Worm (Caenorhabditis elegans) whole organism, L2 larva: Measurements from ENCODE around the gene C04A11.1.

Experiments
- C34F6.9 ChIP-seq: fragments of 150-350 bp; optimal IDR thresholded peaks from 2 replicates; lab custom pipeline; 2014; ENCODE audit warnings: missing biosample characterization, missing genetic modification characterization
- F13H6.1 ChIP-seq: sonication (generic microtip); optimal IDR thresholded peaks from 2 replicates; lab custom pipeline; 2016; ENCODE audit warnings: missing genetic modification characterization, missing compliant biosample characterization
- R02D3.7 ChIP-seq: fragments of 150-350 bp; optimal IDR thresholded peaks from 2 replicates; lab custom pipeline; 2014; ENCODE audit warnings: missing biosample characterization, missing genetic modification characterization
- Y55F3AM.14 ChIP-seq: fragments of 200-800 bp; sonication (Bioruptor generic); optimal IDR thresholded peaks from 2 replicates; lab custom pipeline; 2018; ENCODE audit warnings: mild to moderate bottlenecking, missing genetic modification characterization, missing compliant biosample characterization
- ZK546.5 ChIP-seq: sonication (generic microtip); optimal IDR thresholded peaks from 2 replicates; lab custom pipeline; 2017; ENCODE audit warnings: missing biosample characterization, missing genetic modification characterization
- aly-2 ChIP-seq: fragments of 150-350 bp; optimal IDR thresholded peaks from 2 replicates; lab custom pipeline; 2014; ENCODE audit warnings: missing biosample characterization, missing genetic modification characterization
- blmp-1 ChIP-seq: sonication (generic microtip); optimal IDR thresholded peaks from 2 replicates; lab custom pipeline; 2017; ENCODE audit warnings: missing genetic modification characterization, mild to moderate bottlenecking, missing compliant biosample characterization, antibody characterized with exemption, moderate library complexity; ENCODE audit not compliant: insufficient read depth
- ceh-16 ChIP-seq: fragments of 150-350 bp; optimal IDR thresholded peaks from 2 replicates; lab custom pipeline; 2014; ENCODE audit warnings: missing biosample characterization, missing genetic modification characterization
- ceh-82 ChIP-seq: fragments of 150-350 bp; optimal IDR thresholded peaks from 2 replicates; lab custom pipeline; 2014; ENCODE audit warnings: missing biosample characterization, missing genetic modification characterization
- crh-2 ChIP-seq: sonication (generic microtip); optimal IDR thresholded peaks from 2 replicates; lab custom pipeline; 2017; ENCODE audit warnings: missing biosample characterization, missing genetic modification characterization
- dmd-4 ChIP-seq: sonication (generic microtip); optimal IDR thresholded peaks from 2 replicates; lab custom pipeline; 2017; ENCODE audit warnings: missing biosample characterization, missing genetic modification characterization
- egl-27 ChIP-seq: sonication (generic microtip); optimal IDR thresholded peaks from 3 replicates; lab custom pipeline; 2017; ENCODE audit warnings: missing biosample characterization, missing genetic modification reagents, missing genetic modification characterization
- elt-1 ChIP-seq: fragments of 150-350 bp; optimal IDR thresholded peaks from 2 replicates; lab custom pipeline; 2014; ENCODE audit warnings: missing biosample characterization, missing genetic modification characterization
- elt-3 ChIP-seq: sonication (generic microtip); optimal IDR thresholded peaks from 2 replicates; lab custom pipeline; 2017; ENCODE audit warnings: missing biosample characterization, missing genetic modification characterization
- fos-1 ChIP-seq: fragments of 150-350 bp; optimal IDR thresholded peaks from 2 replicates; lab custom pipeline; 2014; ENCODE audit warnings: missing biosample characterization, missing genetic modification characterization
- gmeb-1 ChIP-seq: fragments of 150-350 bp; optimal IDR thresholded peaks from 2 replicates; lab custom pipeline; 2014; ENCODE audit warnings: missing biosample characterization, missing genetic modification characterization
- lin-11 ChIP-seq: fragments of 150-350 bp; sonication (generic microtip); optimal IDR thresholded peaks from 2 replicates; lab custom pipeline; 2014; ENCODE audit warnings: missing biosample characterization, missing genetic modification characterization, inconsistent platforms, mixed read lengths
- lin-13 ChIP-seq: fragments of 150-350 bp; optimal IDR thresholded peaks from 2 replicates; lab custom pipeline; 2014; ENCODE audit warnings: missing biosample characterization, missing genetic modification reagents, missing genetic modification characterization
- lsy-2 ChIP-seq, 2 experiments: fragments of 150-350 bp in 1 of 2; sonication (generic microtip) in 1 of 2; optimal IDR thresholded peaks; 2 replicates each; lab custom pipeline; 2014 to 2017; ENCODE audit warnings: missing biosample characterization in 2 of 2, missing genetic modification characterization in 2 of 2
- mab-5 ChIP-seq: fragments of 150-350 bp; optimal IDR thresholded peaks from 2 replicates; lab custom pipeline; 2014; ENCODE audit warnings: missing biosample characterization, missing genetic modification characterization
- mbf-1 ChIP-seq: sonication (generic microtip); optimal IDR thresholded peaks from 2 replicates; lab custom pipeline; 2017; ENCODE audit warnings: missing biosample characterization, missing genetic modification characterization
- mdl-1 ChIP-seq, 2 experiments: fragments of 150-350 bp in 1 of 2; sonication (generic microtip) in 1 of 2; optimal IDR thresholded peaks; 2 replicates each; lab custom pipeline; 2017; ENCODE audit warnings: missing biosample characterization in 2 of 2, missing genetic modification characterization in 2 of 2
- nhr-10 ChIP-seq: sonication (generic microtip); optimal IDR thresholded peaks from 2 replicates; lab custom pipeline; 2017; ENCODE audit warnings: missing biosample characterization, missing genetic modification characterization
- nhr-11 ChIP-seq: fragments of 150-350 bp; optimal IDR thresholded peaks from 2 replicates; lab custom pipeline; 2014; ENCODE audit warnings: missing biosample characterization, missing genetic modification characterization
- nhr-129 ChIP-seq: fragments of 150-350 bp; optimal IDR thresholded peaks from 2 replicates; lab custom pipeline; 2014; ENCODE audit warnings: missing biosample characterization, missing genetic modification characterization
- nhr-21 ChIP-seq: fragments of 150-350 bp; optimal IDR thresholded peaks from 2 replicates; lab custom pipeline; 2014; ENCODE audit warnings: missing biosample characterization, missing genetic modification characterization
- nhr-23 ChIP-seq: fragments of 150-350 bp; optimal IDR thresholded peaks from 2 replicates; lab custom pipeline; 2014; ENCODE audit warnings: missing biosample characterization, missing genetic modification reagents, missing genetic modification characterization
- nhr-25 ChIP-seq: fragments of 150-350 bp; sonication (generic microtip); optimal IDR thresholded peaks from 3 replicates; lab custom pipeline; 2014; ENCODE audit warnings: missing biosample characterization, missing genetic modification characterization
- nhr-77 ChIP-seq: fragments of 150-350 bp; optimal IDR thresholded peaks from 2 replicates; lab custom pipeline; 2014; ENCODE audit warnings: missing biosample characterization, missing genetic modification characterization
- peb-1 ChIP-seq: fragments of 150-350 bp; optimal IDR thresholded peaks from 2 replicates; lab custom pipeline; 2014; ENCODE audit warnings: missing biosample characterization, missing genetic modification characterization
- sem-4 ChIP-seq: fragments of 150-350 bp; optimal IDR thresholded peaks from 2 replicates; lab custom pipeline; 2014; ENCODE audit warnings: missing biosample characterization, missing genetic modification reagents, missing genetic modification characterization
- skn-1 ChIP-seq: sonication (generic microtip); optimal IDR thresholded peaks from 2 replicates; lab custom pipeline; 2017; ENCODE audit warnings: missing biosample characterization, missing genetic modification characterization
- sma-3 ChIP-seq: sonication (generic microtip); optimal IDR thresholded peaks from 2 replicates; lab custom pipeline; 2016; ENCODE audit warnings: missing genetic modification reagents, missing genetic modification characterization, missing compliant biosample characterization
- sma-9 ChIP-seq, 2 experiments: fragments of 150-350 bp in 1 of 2; sonication (generic microtip) in 1 of 2; optimal IDR thresholded peaks; 2 replicates each; lab custom pipeline; 2014 to 2016; ENCODE audit warnings: missing genetic modification characterization in 2 of 2, mild to moderate bottlenecking in 1 of 2, missing biosample characterization in 1 of 2, missing compliant biosample characterization in 1 of 2, missing genetic modification reagents in 1 of 2, moderate library complexity in 1 of 2
- snpc-4 ChIP-seq: fragments of 150-350 bp; optimal IDR thresholded peaks from 2 replicates; lab custom pipeline; 2014; ENCODE audit warnings: missing biosample characterization, missing genetic modification characterization
- unc-39 ChIP-seq: fragments of 150-350 bp; optimal IDR thresholded peaks from 2 replicates; lab custom pipeline; 2014; ENCODE audit warnings: missing biosample characterization, missing genetic modification characterization
- unc-55 ChIP-seq: fragments of 150-350 bp; sonication (generic microtip); optimal IDR thresholded peaks from 3 replicates; lab custom pipeline; 2014; ENCODE audit warnings: missing biosample characterization, missing genetic modification reagents, missing genetic modification characterization
- unc-62 ChIP-seq: fragments of 150-350 bp; optimal IDR thresholded peaks from 2 replicates; lab custom pipeline; 2014; ENCODE audit warnings: missing biosample characterization, missing genetic modification reagents, missing genetic modification characterization
- zag-1 ChIP-seq: fragments of 150-350 bp; optimal IDR thresholded peaks from 2 replicates; lab custom pipeline; 2014; ENCODE audit warnings: missing biosample characterization, missing genetic modification characterization
- ztf-1 ChIP-seq: fragments of 200-800 bp; sonication (Bioruptor generic); conservative IDR thresholded peaks from 2 replicates; pipeline ENCODE4 v1.3.6; 2022; ENCODE audit warnings: missing genetic modification characterization, missing compliant biosample characterization
- ztf-11 ChIP-seq: sonication (generic microtip); optimal IDR thresholded peaks from 2 replicates; lab custom pipeline; 2017; ENCODE audit warnings: missing biosample characterization, missing genetic modification characterization
- ztf-4 ChIP-seq: fragments of 150-350 bp; optimal IDR thresholded peaks from 2 replicates; lab custom pipeline; 2014; ENCODE audit warnings: missing biosample characterization, missing genetic modification characterization

The C04A11.1 gene

ce11 chrX:13672622-13673021 is 12.3 kb downstream of the C04A11.1 start:
- TF ChIP-seq F13H6.1: peak; percentile 8
- TF ChIP-seq crh-2 (tag; lab: Kevin White, UChicago): peak; percentile 10
- no peak for TF ChIP-seq unc-55 (GFP tag; lab: Kevin White, UChicago)
- TF ChIP-seq mdl-1 (tag; optimal IDR thresholded peaks at IDR 0.05; lab: Kevin White, UChicago): no peak
- peak; percentile 15 for TF ChIP-seq egl-27 (tag; lab: Kevin White, UChicago)
- peak; percentile 50 for TF ChIP-seq sma-3 (GFP tag; lab: Kevin White, UChicago)
- peak; percentile 30 for TF ChIP-seq nhr-21
- TF ChIP-seq nhr-129 (tag; lab: Kevin White, UChicago): peak; percentile 57
- TF ChIP-seq nhr-11: no peak
- TF ChIP-seq sma-9 (GFP tag; optimal IDR thresholded peaks at IDR 0.05; lab: Kevin White, UChicago): peak; percentile 65
- TF ChIP-seq sma-9 (tag; optimal IDR thresholded peaks at IDR 0.05; lab: Kevin White, UChicago): no peak
- peak; percentile 66 for TF ChIP-seq fos-1 (tag; lab: Kevin White, UChicago)
- TF ChIP-seq, all 48 proteins: peak for 8

ce11 chrX:13675444-13675843 is 15.1 kb downstream of the C04A11.1 start:
- TF ChIP-seq elt-3: no peak
- peak; percentile 27 for TF ChIP-seq sma-3 (GFP tag; lab: Kevin White, UChicago)
- TF ChIP-seq peb-1: peak; percentile 15
- peak; percentile 59 for TF ChIP-seq F13H6.1

- no peak for TF ChIP-seq aly-2
- TF ChIP-seq C34F6.9 (tag; lab: Kevin White, UChicago): no peak
- TF ChIP-seq elt-1 (tag; lab: Kevin White, UChicago): no peak
- peak; percentile 9 for TF ChIP-seq blmp-1 (tag; lab: Kevin White, UChicago)
Measured at ce11 chrX:13676892-13677291, 16.6 kb downstream of the C04A11.1 start, which contains the start of gene gck-4. Gene gck-4, plus strand, starts transcription at chrX:13677192.

- TF ChIP-seq snpc-4 (tag; lab: Kevin White, UChicago): no peak
- no peak for TF ChIP-seq mab-5 (tag; lab: Kevin White, UChicago)
- no peak for TF ChIP-seq unc-62 (GFP tag; lab: Kevin White, UChicago)
- TF ChIP-seq ceh-82 (tag; lab: Kevin White, UChicago): no peak
- TF ChIP-seq sem-4 (tag; lab: Kevin White, UChicago): no peak
- TF ChIP-seq sma-9 (GFP tag; optimal IDR thresholded peaks at IDR 0.05; lab: Kevin White, UChicago): peak; percentile 47
- TF ChIP-seq sma-9 (tag; optimal IDR thresholded peaks at IDR 0.05; lab: Kevin White, UChicago): no peak
- no peak for TF ChIP-seq zag-1 (tag; lab: Kevin White, UChicago)
- TF ChIP-seq ZK546.5 (tag; lab: Kevin White, UChicago): no peak
- TF ChIP-seq lsy-2 (tag; optimal IDR thresholded peaks at IDR 0.05; lab: Kevin White, UChicago): no peak
- TF ChIP-seq ztf-11 (tag; lab: Kevin White, UChicago): no peak
- TF ChIP-seq egl-27 (tag; lab: Kevin White, UChicago): no peak
- TF ChIP-seq unc-55 (GFP tag; lab: Kevin White, UChicago): no peak
- TF ChIP-seq F13H6.1: no peak
- no peak for TF ChIP-seq sma-3 (GFP tag; lab: Kevin White, UChicago)
- no peak for TF ChIP-seq ztf-4 (tag; lab: Kevin White, UChicago)
- no peak for TF ChIP-seq Y55F3AM.14
- TF ChIP-seq peb-1: no peak
- TF ChIP-seq nhr-129 (tag; lab: Kevin White, UChicago): no peak
- no peak for TF ChIP-seq ceh-16 (tag; lab: Kevin White, UChicago)
- TF ChIP-seq fos-1 (tag; lab: Kevin White, UChicago): peak; percentile 59
- no peak for TF ChIP-seq aly-2
- no peak for TF ChIP-seq lin-13 (GFP tag; lab: Kevin White, UChicago)
- TF ChIP-seq crh-2 (tag; lab: Kevin White, UChicago): peak; percentile 22
- no peak for TF ChIP-seq nhr-77 (tag; lab: Kevin White, UChicago)
- TF ChIP-seq nhr-21: no peak
Measured at ce11 chrX:13685725-13686124, 25.4 kb downstream of the C04A11.1 start.

- TF ChIP-seq mbf-1 (tag; lab: Kevin White, UChicago): no peak
- no peak for TF ChIP-seq lin-11
- TF ChIP-seq C34F6.9 (tag; lab: Kevin White, UChicago): peak; percentile 60
- TF ChIP-seq R02D3.7 (tag; lab: Kevin White, UChicago): no peak
- peak; percentile 73 for TF ChIP-seq nhr-129 (tag; lab: Kevin White, UChicago)
- TF ChIP-seq gmeb-1 (tag; lab: Kevin White, UChicago): no peak
- no peak for TF ChIP-seq ztf-1
- no peak for TF ChIP-seq unc-39
- no peak for TF ChIP-seq nhr-10 (tag; lab: Kevin White, UChicago)
- TF ChIP-seq sem-4 (tag; lab: Kevin White, UChicago): no peak
- no peak for TF ChIP-seq egl-27 (tag; lab: Kevin White, UChicago)
- no peak for TF ChIP-seq unc-62 (GFP tag; lab: Kevin White, UChicago)
- peak; percentile 37 for TF ChIP-seq crh-2 (tag; lab: Kevin White, UChicago)
- peak; percentile 12 for TF ChIP-seq blmp-1 (tag; lab: Kevin White, UChicago)
- TF ChIP-seq nhr-11: no peak
- TF ChIP-seq nhr-23: no peak
- TF ChIP-seq ceh-82 (tag; lab: Kevin White, UChicago): no peak
- TF ChIP-seq mab-5 (tag; lab: Kevin White, UChicago): peak; percentile 35
- no peak for TF ChIP-seq skn-1 (tag; lab: Kevin White, UChicago)
- TF ChIP-seq nhr-25 (tag; lab: Kevin White, UChicago): peak; percentile 72
- peak in 1 of 2 experiments; percentile 30 for TF ChIP-seq mdl-1 (tag; optimal IDR thresholded peaks at IDR 0.05; lab: Kevin White, UChicago)
- peak in 1 of 2 experiments; percentile 58 for TF ChIP-seq lsy-2 (tag; optimal IDR thresholded peaks at IDR 0.05; lab: Kevin White, UChicago)
- no peak for TF ChIP-seq dmd-4 (tag; lab: Kevin White, UChicago)
- TF ChIP-seq ztf-4 (tag; lab: Kevin White, UChicago): no peak
- TF ChIP-seq zag-1 (tag; lab: Kevin White, UChicago): peak; percentile 25
- no peak for TF ChIP-seq ztf-11 (tag; lab: Kevin White, UChicago)
Measured at ce11 chrX:13687111-13687512, 26.8 kb downstream of the C04A11.1 start.
